Worm (Caenorhabditis elegans) whole organism, L4 larva: ENCODE measurements around the gene ZC53.1.

Experiments used
- F26F4.8 ChIP-seq: fragments of 200-800 bp; sonication (Bioruptor generic); conservative IDR thresholded peaks from 2 replicates; pipeline ENCODE4 v1.3.6; 2022; ENCODE audit warnings: missing genetic modification characterization, missing compliant biosample characterization
- ceh-20 ChIP-seq: fragments of 200-800 bp; sonication (Bioruptor generic); IDR thresholded peaks from 2 replicates; pipeline ENCODE4 v1.3.6; 2022; ENCODE audit warnings: missing genetic modification reagents, missing genetic modification characterization, missing compliant biosample characterization
- gei-8 ChIP-seq: fragments of 200-800 bp; sonication (Bioruptor generic); optimal IDR thresholded peaks from 2 replicates; lab custom pipeline; 2018; ENCODE audit warnings: mild to moderate bottlenecking, missing genetic modification characterization, missing compliant biosample characterization
- lin-13 ChIP-seq: fragments of 150-350 bp; optimal IDR thresholded peaks from 2 replicates; lab custom pipeline; 2014; ENCODE audit warnings: missing biosample characterization, missing genetic modification reagents, missing genetic modification characterization
- mxl-2 ChIP-seq: fragments of 200-800 bp; sonication (Bioruptor generic); conservative IDR thresholded peaks from 2 replicates; pipeline ENCODE4 v1.3.6; 2022; ENCODE audit warnings: missing genetic modification reagents, missing genetic modification characterization, missing compliant biosample characterization
- nhr-25 ChIP-seq: sonication (generic microtip); optimal IDR thresholded peaks from 2 replicates; lab custom pipeline; 2017; ENCODE audit warnings: missing genetic modification characterization, mild to moderate bottlenecking, missing compliant biosample characterization, antibody characterized with exemption, moderate library complexity, borderline replicate concordance; ENCODE audit not compliant: insufficient read depth
- nhr-42 ChIP-seq: fragments of 200-800 bp; sonication (Bioruptor generic); IDR thresholded peaks from 2 replicates; pipeline ENCODE4 v1.3.6; 2022; ENCODE audit warnings: missing genetic modification characterization, missing compliant biosample characterization
- nhr-77 ChIP-seq: fragments of 150-350 bp; optimal IDR thresholded peaks from 2 replicates; lab custom pipeline; 2014; ENCODE audit warnings: missing biosample characterization, missing genetic modification characterization
- pha-4 ChIP-seq, 2 experiments: fragments of 150-350 bp in 1 of 2; fragments of 200-800 bp in 1 of 2; sonication (Bioruptor generic) in 1 of 2; IDR thresholded peaks in 1 of 2; optimal IDR thresholded peaks in 1 of 2; 2 replicates each; pipeline versions ENCODE4 v1.3.6 to Lab custom; 2014 to 2022; ENCODE audit warnings: missing genetic modification characterization in 2 of 2, missing genetic modification reagents in 2 of 2, missing biosample characterization in 1 of 2, missing compliant biosample characterization in 1 of 2
- skn-1 ChIP-seq: fragments of 150-350 bp; optimal IDR thresholded peaks from 2 replicates; lab custom pipeline; 2014; ENCODE audit warnings: missing biosample characterization, missing genetic modification characterization
- unc-39 ChIP-seq: sonication (generic microtip); optimal IDR thresholded peaks from 2 replicates; lab custom pipeline; 2017; ENCODE audit warnings: missing biosample characterization, missing genetic modification characterization
- zag-1 ChIP-seq: fragments of 150-350 bp; optimal IDR thresholded peaks from 2 replicates; lab custom pipeline; 2014; ENCODE audit warnings: missing biosample characterization, missing genetic modification characterization

DNA sequence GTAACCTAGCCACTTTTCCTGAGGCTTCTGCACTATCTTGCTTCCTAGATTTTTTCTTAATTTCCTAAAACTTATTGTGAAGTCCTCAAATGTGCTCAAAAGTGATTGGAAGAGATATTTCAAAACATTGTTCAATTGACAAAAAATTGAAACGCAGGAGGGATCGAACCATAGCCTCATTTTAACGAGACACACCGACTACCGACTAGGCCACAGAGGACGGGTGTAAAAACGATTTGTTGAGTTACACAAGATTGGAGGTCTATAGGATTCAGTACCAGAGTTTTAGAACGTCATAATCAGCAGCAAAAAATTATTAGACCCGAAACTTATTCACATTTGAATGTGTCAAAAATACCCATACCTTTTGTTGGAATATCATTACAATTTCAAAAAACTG is 26.1 kb upstream of the ZC53.1 start:
- TF ChIP-seq nhr-77 (tag; lab: Kevin White, UChicago) (no peak), ceh-20 (GFP tag; lab: Robert Waterston, UW) (no peak), unc-39 (tag; lab: Kevin White, UChicago) (no peak), nhr-25 (no peak), pha-4 (GFP tag; IDR thresholded peaks at IDR 0.05; lab: Robert Waterston, UW) (no peak), pha-4 (tag; optimal IDR thresholded peaks at IDR 0.05; lab: Kevin White, UChicago) (no peak), F26F4.8 (GFP tag; lab: Robert Waterston, UW) (no peak), skn-1 (tag; lab: Kevin White, UChicago) (no peak), lin-13 (GFP tag; lab: Kevin White, UChicago) (peak; percentile 1), gei-8 (no peak), nhr-42 (GFP tag; lab: Robert Waterston, UW) (no peak), zag-1 (tag; lab: Kevin White, UChicago) (no peak), mxl-2 (GFP tag; lab: Robert Waterston, UW) (no peak)
